Fruit fly (Drosophila melanogaster): ENCODE data around the gene CG43348.

CG43348 gene

DNA sequence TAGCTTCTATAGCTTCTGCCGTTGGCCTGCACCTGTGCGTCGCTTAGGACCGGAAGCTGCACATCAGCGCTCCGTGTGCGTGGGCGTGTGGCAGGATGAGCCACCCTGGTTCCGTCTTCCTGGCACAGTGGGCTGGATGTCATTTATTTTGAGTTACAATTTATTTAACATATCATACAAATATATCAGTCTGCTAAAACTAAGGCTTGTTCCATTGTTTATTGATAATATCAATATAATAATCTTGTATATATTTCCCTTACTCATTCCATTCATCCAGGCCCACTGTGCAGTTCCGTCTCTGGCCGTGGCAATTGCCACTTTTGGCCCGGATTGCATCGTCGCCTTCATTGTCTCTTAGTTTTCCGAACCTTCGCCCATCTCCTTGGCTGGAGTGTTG lies 15.3 kb downstream of the CG43348 start (continued):
- no peak for TF ChIP-seq CG9876 (GFP tag; optimal IDR thresholded peaks at IDR 0.05)
- TF ChIP-seq CG6689 (GFP tag; IDR thresholded peaks at IDR 0.05) = peak; percentile 62
- TF ChIP-seq Abd-B (GFP tag; optimal IDR thresholded peaks at IDR 0.05) = no peak
- no peak for TF ChIP-seq CG5180 (GFP tag; optimal IDR thresholded peaks at IDR 0.05)
- no peak for TF ChIP-seq cato (GFP tag; optimal IDR thresholded peaks at IDR 0.05; ENCODE audit: borderline replicate concordance)
- no peak for TF ChIP-seq repo (GFP tag; optimal IDR thresholded peaks at IDR 0.05)
- no peak for TF ChIP-seq Hr78 (GFP tag; optimal IDR thresholded peaks at IDR 0.05)
- no peak for TF ChIP-seq Dll (GFP tag; IDR thresholded peaks at IDR 0.05; ENCODE audit: partially characterized antibody)
- TF ChIP-seq Ets65A (GFP tag) = peak; percentile 92
- TF ChIP-seq Sox102F (GFP tag; optimal IDR thresholded peaks at IDR 0.05) = peak; percentile 62
- TF ChIP-seq hth (optimal IDR thresholded peaks at IDR 0.05) = no peak
- no peak for TF ChIP-seq kni (GFP tag; optimal IDR thresholded peaks at IDR 0.05)
- no peak for TF ChIP-seq NC2β (GFP tag; optimal IDR thresholded peaks at IDR 0.05)
- peak; percentile 16 for TF ChIP-seq CG12219 (GFP tag; optimal IDR thresholded peaks at IDR 0.05)
- no peak for TF ChIP-seq exex (tag; optimal IDR thresholded peaks at IDR 0.05)
- TF ChIP-seq Bdp1 (GFP tag; optimal IDR thresholded peaks at IDR 0.05) = no peak
- no peak for TF ChIP-seq CG8478 (optimal IDR thresholded peaks at IDR 0.05)
- 0 out of 2 replicates have a peak, but pooled peaks have one; percentile 36 for TF ChIP-seq Rfx (GFP tag; IDR thresholded peaks at IDR 0.05)
- no peak for TF ChIP-seq cad (GFP tag; optimal IDR thresholded peaks at IDR 0.05)
- peak; percentile 32 for TF ChIP-seq cwo (GFP tag; optimal IDR thresholded peaks at IDR 0.05)
- TF ChIP-seq dati (GFP tag; IDR thresholded peaks at IDR 0.05) = no peak
- no peak for TF ChIP-seq CG4707 (GFP tag; optimal IDR thresholded peaks at IDR 0.05)
- TF ChIP-seq Mrtf (GFP tag; IDR thresholded peaks at IDR 0.05) = peak; percentile 53; the same call in 1 of the 3 replicates
- TF ChIP-seq CG32532 (GFP tag; IDR thresholded peaks at IDR 0.05) = peak; percentile 26; the same call in 1 of the 2 replicates
- TF ChIP-seq tap (tag; optimal IDR thresholded peaks at IDR 0.05) = peak; percentile 20
- peak; percentile 19 for TF ChIP-seq Ssrp (tag; optimal IDR thresholded peaks at IDR 0.05)
- peak; percentile 52 for TF ChIP-seq CG31441 (GFP tag; IDR thresholded peaks at IDR 0.05)
- no peak for TF ChIP-seq yki (optimal IDR thresholded peaks at IDR 0.05)
- no peak for TF ChIP-seq ro (GFP tag; IDR thresholded peaks at IDR 0.05)
- no peak for TF ChIP-seq Sry-δ (GFP tag; optimal IDR thresholded peaks at IDR 0.05)
- TF ChIP-seq E2f1 (GFP tag; IDR thresholded peaks at IDR 0.05) = peak; percentile 50; the same call in 1 of the 2 replicates
- peak; percentile 57 for TF ChIP-seq CG7839 (tag; optimal IDR thresholded peaks at IDR 0.05)
- peak; percentile 36; the same call in 1 of the 3 replicates for TF ChIP-seq tgo (GFP tag; IDR thresholded peaks at IDR 0.05)
- no peak for TF ChIP-seq NFAT (GFP tag; IDR thresholded peaks at IDR 0.05)
- 0 out of 4 replicates have a peak, but pooled peaks have one; percentile 33 for TF ChIP-seq Gug (GFP tag; IDR thresholded peaks at IDR 0.05)
- peak; percentile 33; the same call in 1 of the 2 replicates for TF ChIP-seq Awh (GFP tag; IDR thresholded peaks at IDR 0.05)
- TF ChIP-seq hkb (optimal IDR thresholded peaks at IDR 0.05) = no peak
- TF ChIP-seq hkb (GFP tag; IDR thresholded peaks at IDR 0.05) = peak; percentile 70
- TF ChIP-seq lab (GFP tag; optimal IDR thresholded peaks at IDR 0.05) = peak; percentile 73
- TF ChIP-seq Max (GFP tag; optimal IDR thresholded peaks at IDR 0.05) = no peak
- peak; percentile 34; the same call in 1 of the 2 replicates for TF ChIP-seq CG32772 (GFP tag; IDR thresholded peaks at IDR 0.05)
- no peak for TF ChIP-seq lbe (GFP tag; optimal IDR thresholded peaks at IDR 0.05)
- 0 out of 2 replicates have a peak, but pooled peaks have one; percentile 9 for TF ChIP-seq H2.0 (GFP tag; IDR thresholded peaks at IDR 0.05)
- no peak for TF ChIP-seq BtbVII (GFP tag; optimal IDR thresholded peaks at IDR 0.05)
- TF ChIP-seq nau (GFP tag; optimal IDR thresholded peaks at IDR 0.05) = no peak
- TF ChIP-seq Vsx1 (GFP tag; optimal IDR thresholded peaks at IDR 0.05) = no peak
- peak; percentile 13 for TF ChIP-seq CG17829 (tag; optimal IDR thresholded peaks at IDR 0.05)
- TF ChIP-seq phol (tag; optimal IDR thresholded peaks at IDR 0.05) = peak; percentile 49
- no peak for TF ChIP-seq pan (optimal IDR thresholded peaks at IDR 0.05)
- peak in 1 of 2 experiments; percentile 69 for TF ChIP-seq pan (GFP tag; optimal IDR thresholded peaks at IDR 0.05 in 1 of 2, IDR thresholded peaks at IDR 0.05 in 1 of 2)
- peak; percentile 14 for TF ChIP-seq HHEX (GFP tag; optimal IDR thresholded peaks at IDR 0.05)
- TF ChIP-seq dan (GFP tag; IDR thresholded peaks at IDR 0.05) = no peak

Measured in whole organism, embryonic.